Fruit fly (Drosophila melanogaster) Kc167 (cell line): ENCODE data around the gene smo.

Experiments used
- Sin3A ChIP-seq: fragments of >200 bp; optimal IDR thresholded peaks from 2 replicates; lab custom pipeline; 2018; ENCODE audit warnings: missing external identifiers
- h ChIP-seq: fragments of >200 bp; optimal IDR thresholded peaks from 3 replicates; lab custom pipeline; 2018; ENCODE audit warnings: missing external identifiers
- ttk ChIP-seq: sonication (Bioruptor generic); optimal IDR thresholded peaks from 2 replicates; lab custom pipeline; 2017; ENCODE audit warnings: missing external identifiers

DNA sequence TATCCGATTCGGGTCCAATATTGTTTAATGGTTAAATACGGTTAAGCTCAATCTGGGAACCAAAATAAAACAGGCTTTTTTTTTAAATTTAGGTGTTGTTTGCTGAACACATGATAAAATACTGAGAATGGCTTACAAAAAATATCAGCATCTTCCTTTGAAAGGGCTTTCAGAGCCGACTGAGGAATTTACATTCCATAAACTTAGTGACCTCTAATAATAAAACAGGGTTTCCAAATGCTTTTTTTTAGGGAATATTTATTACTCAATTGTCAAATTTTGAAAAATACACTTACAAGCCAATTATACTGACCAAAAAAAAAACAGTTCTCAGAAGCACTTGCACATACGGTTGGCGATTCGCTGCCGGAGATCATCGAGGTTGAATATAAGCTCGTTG lies 52.3 kb downstream of the smo start, which contains the start of gene CG43755:
- TF ChIP-seq h (lab: Kevin White, UChicago), result no peak
- TF ChIP-seq ttk, result no peak
- no peak for TF ChIP-seq Sin3A (lab: Kevin White, UChicago)
